Fruit fly (Drosophila melanogaster) whole organism, prepupa: ENCODE measurements around the gene Dap160.

Experiments
- CG11762 ChIP-seq: fragments of 200-800 bp; sonication (Bioruptor generic); optimal IDR thresholded peaks from 3 replicates; lab custom pipeline; 2016; ENCODE audit warnings: missing biosample characterization, missing genetic modification characterization; ENCODE audit not compliant: insufficient read depth
- CG16779 ChIP-seq: fragments of 200-800 bp; sonication (Bioruptor generic); optimal IDR thresholded peaks from 3 replicates; lab custom pipeline; 2017; ENCODE audit warnings: missing biosample characterization, mild to moderate bottlenecking, missing genetic modification characterization
- CG6792 ChIP-seq: fragments of 200-800 bp; sonication (Bioruptor generic); optimal IDR thresholded peaks from 3 replicates; lab custom pipeline; 2016; ENCODE audit warnings: missing biosample characterization, missing genetic modification characterization
- Ets96B ChIP-seq: fragments of 200-800 bp; optimal IDR thresholded peaks from 2 replicates; lab custom pipeline; 2019; ENCODE audit warnings: missing biosample characterization, mild to moderate bottlenecking, missing genetic modification characterization, moderate library complexity
- OdsH ChIP-seq: fragments of 200-800 bp; sonication (Bioruptor generic); optimal IDR thresholded peaks from 3 replicates; lab custom pipeline; 2016; ENCODE audit warnings: missing biosample characterization, missing genetic modification characterization
- Sox102F ChIP-seq: fragments of 200-800 bp; sonication (Bioruptor generic); optimal IDR thresholded peaks from 2 replicates; lab custom pipeline; 2016; ENCODE audit warnings: missing biosample characterization, mild to moderate bottlenecking, missing genetic modification characterization
- cyc ChIP-seq: fragments of 200-800 bp; sonication (Bioruptor generic); optimal IDR thresholded peaks from 3 replicates; lab custom pipeline; 2016; ENCODE audit warnings: missing biosample characterization, missing genetic modification characterization
- dsx ChIP-seq: fragments of 200-800 bp; optimal IDR thresholded peaks from 3 replicates; lab custom pipeline; 2019; ENCODE audit warnings: missing biosample characterization, mild to moderate bottlenecking, missing genetic modification characterization, moderate library complexity; ENCODE audit not compliant: poor library complexity, severe bottlenecking
- fd85E ChIP-seq: fragments of 200-800 bp; sonication (Bioruptor generic); optimal IDR thresholded peaks from 3 replicates; lab custom pipeline; 2016; ENCODE audit warnings: missing biosample characterization, missing genetic modification characterization
- net ChIP-seq: fragments of 200-800 bp; sonication (Bioruptor generic); optimal IDR thresholded peaks from 3 replicates; lab custom pipeline; 2016; ENCODE audit warnings: missing biosample characterization, missing genetic modification characterization
- svp ChIP-seq: fragments of 200-800 bp; sonication (Bioruptor generic); peaks from one replicate; lab custom pipeline; 2016; ENCODE audit warnings: missing biosample characterization, missing genetic modification characterization

dm6 chr2L:21086406-21086805 is 55.7 kb downstream of the Dap160 start, which contains the start of gene CG33509:
- TF ChIP-seq fd85E (GFP tag; lab: Kevin White, UChicago) (no peak), OdsH (GFP tag; lab: Kevin White, UChicago) (no peak), CG6792 (GFP tag; lab: Kevin White, UChicago) (no peak), Ets96B (no peak), cyc (GFP tag; lab: Kevin White, UChicago) (no peak), net (no peak), CG16779 (tag; lab: Kevin White, UChicago) (no peak), CG11762 (GFP tag; lab: Kevin White, UChicago) (no peak), Sox102F (GFP tag; lab: Kevin White, UChicago) (no peak), svp (GFP tag; lab: Kevin White, UChicago) (no peak), dsx (GFP tag; lab: Kevin White, UChicago) (no peak)
